Worm (Caenorhabditis elegans): ENCODE results near the gene cam-1.

Gene cam-1

ce11 chrII:9284358-9285170 is 25.5 kb downstream of the cam-1 start:
- TF ChIP-seq tbx-11 (GFP tag; IDR thresholded peaks at IDR 0.05) (no peak), sea-1 (GFP tag; conservative IDR thresholded peaks at IDR 0.05) (0 out of 2 replicates have a peak, but pooled peaks have one; percentile 6), tbx-37 (GFP tag; conservative IDR thresholded peaks at IDR 0.05) (0 out of 2 replicates have a peak, but pooled peaks have one; percentile 10)

- 0 out of 2 replicates have a peak, but pooled peaks have one; percentile 11 for TF ChIP-seq tbx-11 (GFP tag; IDR thresholded peaks at IDR 0.05)
- TF ChIP-seq hmbx-1 (tag; optimal IDR thresholded peaks at IDR 0.05) = no peak
- no peak for TF ChIP-seq tbx-37 (GFP tag; conservative IDR thresholded peaks at IDR 0.05)
These were observed 26.3 kb downstream of the cam-1 start for ce11 chrII:9283668-9284357.

ce11 chrII:9282787-9283186 is 27.3 kb downstream of the cam-1 start:
- TF ChIP-seq tbx-37 (GFP tag; conservative IDR thresholded peaks at IDR 0.05) (no peak), sea-1 (GFP tag; conservative IDR thresholded peaks at IDR 0.05) (0 out of 2 replicates have a peak, but pooled peaks have one; percentile 38), F13C5.2 (tag; optimal IDR thresholded peaks at IDR 0.05) (peak; percentile 72), hmg-4 (GFP tag; optimal IDR thresholded peaks at IDR 0.05) (peak; percentile 90)

ce11 chrII:9282065-9282464 is 28.0 kb downstream of the cam-1 start:
- no peak for TF ChIP-seq aly-1 (tag; optimal IDR thresholded peaks at IDR 0.05)
- TF ChIP-seq hnd-1 (tag; optimal IDR thresholded peaks at IDR 0.05) = no peak
- TF ChIP-seq F13C5.2 (tag; optimal IDR thresholded peaks at IDR 0.05) = no peak
- TF ChIP-seq hmg-4 (GFP tag; optimal IDR thresholded peaks at IDR 0.05) = no peak
- no peak for TF ChIP-seq ceh-36 (tag; optimal IDR thresholded peaks at IDR 0.05)
- no peak for TF ChIP-seq ama-1 (optimal IDR thresholded peaks at IDR 0.05)
- no peak for TF ChIP-seq scrt-1 (GFP tag; IDR thresholded peaks at IDR 0.05)
- no peak for TF ChIP-seq tra-4 (tag; optimal IDR thresholded peaks at IDR 0.05)
- TF ChIP-seq sea-1 (GFP tag; conservative IDR thresholded peaks at IDR 0.05) = no peak
- no peak for TF ChIP-seq ceh-13 (GFP tag; optimal IDR thresholded peaks at IDR 0.05)
- TF ChIP-seq flt-1 (GFP tag; IDR thresholded peaks at IDR 0.05) = no peak
- no peak for TF ChIP-seq tbx-11 (GFP tag; IDR thresholded peaks at IDR 0.05)
- TF ChIP-seq B0310.2 (tag; optimal IDR thresholded peaks at IDR 0.05) = no peak
- no peak for TF ChIP-seq pes-1 (GFP tag; IDR thresholded peaks at IDR 0.05)
- no peak for TF ChIP-seq hmbx-1 (tag; optimal IDR thresholded peaks at IDR 0.05)
- TF ChIP-seq tbx-37 (GFP tag; conservative IDR thresholded peaks at IDR 0.05) = no peak
- no peak for TF ChIP-seq ets-7 (tag; optimal IDR thresholded peaks at IDR 0.05)

ce11 chrII:9281595-9281994 is 28.5 kb downstream of the cam-1 start:
- TF ChIP-seq tbx-37 (GFP tag; conservative IDR thresholded peaks at IDR 0.05) (no peak), ceh-13 (GFP tag; optimal IDR thresholded peaks at IDR 0.05) (no peak), hmbx-1 (tag; optimal IDR thresholded peaks at IDR 0.05) (no peak), aly-1 (tag; optimal IDR thresholded peaks at IDR 0.05) (no peak), F13C5.2 (tag; optimal IDR thresholded peaks at IDR 0.05) (no peak), tra-4 (tag; optimal IDR thresholded peaks at IDR 0.05) (no peak), B0310.2 (tag; optimal IDR thresholded peaks at IDR 0.05) (no peak), hnd-1 (tag; optimal IDR thresholded peaks at IDR 0.05) (no peak), hmg-4 (GFP tag; optimal IDR thresholded peaks at IDR 0.05) (no peak), ets-7 (tag; optimal IDR thresholded peaks at IDR 0.05) (no peak)

ce11 chrII:9280846-9281245 is 29.3 kb downstream of the cam-1 start:
- TF ChIP-seq tra-4 (tag; optimal IDR thresholded peaks at IDR 0.05) (no peak), hnd-1 (tag; optimal IDR thresholded peaks at IDR 0.05) (no peak), scrt-1 (GFP tag; IDR thresholded peaks at IDR 0.05) (no peak)

ce11 chrII:9280048-9280772 is 29.9 kb downstream of the cam-1 start, which contains the start of gene gldi-3:
gldi-3 (minus strand) TSS chrII:9280098.
- no peak for TF ChIP-seq flt-1 (GFP tag; IDR thresholded peaks at IDR 0.05)
- TF ChIP-seq hmbx-1 (tag; optimal IDR thresholded peaks at IDR 0.05) = no peak
- TF ChIP-seq sea-1 (GFP tag; conservative IDR thresholded peaks at IDR 0.05) = no peak
- TF ChIP-seq ceh-36 (tag; optimal IDR thresholded peaks at IDR 0.05) = no peak
- TF ChIP-seq ama-1 (optimal IDR thresholded peaks at IDR 0.05) = no peak
- TF ChIP-seq aly-1 (tag; optimal IDR thresholded peaks at IDR 0.05) = no peak
- TF ChIP-seq B0310.2 (tag; optimal IDR thresholded peaks at IDR 0.05) = no peak
- TF ChIP-seq tbx-11 (GFP tag; IDR thresholded peaks at IDR 0.05) = no peak
- TF ChIP-seq scrt-1 (GFP tag; IDR thresholded peaks at IDR 0.05) = no peak
- TF ChIP-seq pes-1 (GFP tag; IDR thresholded peaks at IDR 0.05) = no peak
- no peak for TF ChIP-seq hmg-4 (GFP tag; optimal IDR thresholded peaks at IDR 0.05)
- no peak for TF ChIP-seq tbx-37 (GFP tag; conservative IDR thresholded peaks at IDR 0.05)
- TF ChIP-seq ets-7 (tag; optimal IDR thresholded peaks at IDR 0.05) = no peak
- no peak for TF ChIP-seq ceh-13 (GFP tag; optimal IDR thresholded peaks at IDR 0.05)
- no peak for TF ChIP-seq hnd-1 (tag; optimal IDR thresholded peaks at IDR 0.05)
- TF ChIP-seq F13C5.2 (tag; optimal IDR thresholded peaks at IDR 0.05) = no peak
- TF ChIP-seq tra-4 (tag; optimal IDR thresholded peaks at IDR 0.05) = no peak

Measured in whole organism, early embryonic.